Fruit fly (Drosophila melanogaster) whole organism, embryonic: ENCODE results near the gene Arp8.

ENCODE experiments used
- Abd-B ChIP-seq: fragments of 200-800 bp; sonication (Bioruptor generic); optimal IDR thresholded peaks from 2 replicates; lab custom pipeline; 2018; ENCODE audit warnings: missing biosample characterization, mild to moderate bottlenecking, missing genetic modification characterization, moderate library complexity
- Antp ChIP-seq: fragments of 200-800 bp; sonication (Bioruptor generic); optimal IDR thresholded peaks from 3 replicates; lab custom pipeline; 2016; ENCODE audit warnings: missing biosample characterization, missing genetic modification characterization
- CG10209 ChIP-seq: fragments of 200-800 bp; sonication (Bioruptor generic); optimal IDR thresholded peaks from 3 replicates; lab custom pipeline; 2017; ENCODE audit warnings: missing biosample characterization, mild to moderate bottlenecking, missing genetic modification characterization, missing genetic modification reagents
- CG11504 ChIP-seq: fragments of 200-800 bp; sonication (Bioruptor generic); optimal IDR thresholded peaks from 3 replicates; lab custom pipeline; 2019; ENCODE audit warnings: missing biosample characterization, mild to moderate bottlenecking, missing genetic modification characterization, moderate library complexity
- CG12659 ChIP-seq: fragments of 200-800 bp; sonication (Bioruptor generic); optimal IDR thresholded peaks from 3 replicates; lab custom pipeline; 2017; ENCODE audit warnings: mild to moderate bottlenecking, missing biosample characterization, missing genetic modification reagents, missing genetic modification characterization
- CG12769 ChIP-seq: fragments of 200-800 bp; sonication (Bioruptor generic); optimal IDR thresholded peaks from 2 replicates; lab custom pipeline; 2019; ENCODE audit warnings: missing biosample characterization, mild to moderate bottlenecking, missing genetic modification characterization, moderate library complexity
- CG13424 ChIP-seq: fragments of 200-800 bp; sonication (Bioruptor generic); optimal IDR thresholded peaks from 2 replicates; lab custom pipeline; 2019; ENCODE audit warnings: missing biosample characterization, mild to moderate bottlenecking, missing genetic modification characterization, moderate library complexity
- CG14014 ChIP-seq: fragments of 200-800 bp; sonication (Bioruptor generic); IDR thresholded peaks from 2 replicates; pipeline ENCODE4 v1.3.6; 2022; ENCODE audit warnings: missing biosample characterization, missing genetic modification characterization
- CG1529 ChIP-seq: fragments of 200-800 bp; sonication (Bioruptor generic); optimal IDR thresholded peaks from 3 replicates; lab custom pipeline; 2018; ENCODE audit warnings: missing biosample characterization, missing genetic modification characterization
- CG15514 ChIP-seq: fragments of 200-800 bp; sonication (Bioruptor generic); optimal IDR thresholded peaks from 3 replicates; lab custom pipeline; 2017; ENCODE audit warnings: missing biosample characterization, missing genetic modification characterization, mild to moderate bottlenecking, moderate library complexity, missing genetic modification reagents
- CG15696 ChIP-seq: fragments of 200-800 bp; sonication (Bioruptor generic); optimal IDR thresholded peaks from 2 replicates; lab custom pipeline; 2019; ENCODE audit warnings: missing biosample characterization, mild to moderate bottlenecking, missing genetic modification characterization, moderate library complexity
- CG16779 ChIP-seq: fragments of 200-800 bp; sonication (Bioruptor generic); IDR thresholded peaks from 2 replicates; pipeline ENCODE4 v1.3.6; 2022; ENCODE audit warnings: missing biosample characterization, missing genetic modification characterization
- CG17359 ChIP-seq: fragments of 200-800 bp; sonication (Bioruptor generic); optimal IDR thresholded peaks from 3 replicates; lab custom pipeline; 2018; ENCODE audit warnings: missing biosample characterization, mild to moderate bottlenecking, missing genetic modification characterization, moderate library complexity
- CG17612 ChIP-seq: fragments of 200-800 bp; sonication (Bioruptor generic); IDR thresholded peaks from 2 replicates; pipeline ENCODE4 v1.3.6; 2022; ENCODE audit warnings: missing biosample characterization, missing genetic modification characterization
- CG17829 ChIP-seq: fragments of 200-800 bp; optimal IDR thresholded peaks from 2 replicates; lab custom pipeline; 2019; ENCODE audit warnings: missing biosample characterization, mild to moderate bottlenecking, missing genetic modification characterization, moderate library complexity
- CG2129 ChIP-seq: fragments of 200-800 bp; sonication (Bioruptor generic); IDR thresholded peaks from 2 replicates; pipeline ENCODE4 v1.3.6; 2022; ENCODE audit warnings: missing biosample characterization, missing genetic modification characterization; ENCODE audit not compliant: partially characterized antibody
- CG2199 ChIP-seq: fragments of 200-800 bp; sonication (Bioruptor generic); IDR thresholded peaks from 3 replicates; pipeline ENCODE4 v1.3.6; 2022; ENCODE audit warnings: missing biosample characterization, missing genetic modification characterization
- CG3407 ChIP-seq: fragments of 200-800 bp; sonication (Bioruptor generic); optimal IDR thresholded peaks from 2 replicates; lab custom pipeline; 2018; ENCODE audit warnings: missing biosample characterization, mild to moderate bottlenecking, missing genetic modification characterization
- CG34224 ChIP-seq: fragments of 200-800 bp; sonication (Bioruptor generic); IDR thresholded peaks from 3 replicates; pipeline ENCODE4 v1.3.6; 2022; ENCODE audit warnings: missing biosample characterization, missing genetic modification characterization; ENCODE audit not compliant: partially characterized antibody
- CG5180 ChIP-seq: fragments of 200-800 bp; sonication (Bioruptor generic); optimal IDR thresholded peaks from 3 replicates; lab custom pipeline; 2017; ENCODE audit warnings: missing biosample characterization, missing genetic modification characterization, mild to moderate bottlenecking, moderate library complexity, missing genetic modification reagents
- CG6175 ChIP-seq: fragments of 200-800 bp; sonication (Bioruptor generic); IDR thresholded peaks from 3 replicates; pipeline ENCODE4 v1.3.6; 2022; ENCODE audit warnings: missing biosample characterization, missing genetic modification characterization
- CG7556 ChIP-seq: fragments of 200-800 bp; sonication (Bioruptor generic); optimal IDR thresholded peaks from 2 replicates; lab custom pipeline; 2017; ENCODE audit warnings: missing biosample characterization, mild to moderate bottlenecking, missing genetic modification characterization
- CG8944 ChIP-seq: fragments of 200-800 bp; sonication (Bioruptor generic); optimal IDR thresholded peaks from 3 replicates; lab custom pipeline; 2016; ENCODE audit warnings: missing biosample characterization, missing genetic modification characterization
- Doc3 ChIP-seq: fragments of 200-800 bp; sonication (Bioruptor generic); IDR thresholded peaks from 3 replicates; pipeline ENCODE4 v1.3.6; 2022; ENCODE audit warnings: missing biosample characterization, missing genetic modification characterization; ENCODE audit not compliant: partially characterized antibody
- Elba2 ChIP-seq: fragments of 200-800 bp; sonication (Bioruptor generic); optimal IDR thresholded peaks from 3 replicates; lab custom pipeline; 2016; ENCODE audit warnings: missing biosample characterization, missing genetic modification characterization
- Gug ChIP-seq: fragments of 200-800 bp; sonication (Bioruptor generic); IDR thresholded peaks from 4 replicates; pipeline ENCODE4 v1.3.6; 2022; ENCODE audit warnings: missing biosample characterization, missing genetic modification characterization
- Hmr ChIP-seq: fragments of 200-800 bp; sonication (Bioruptor generic); optimal IDR thresholded peaks from 3 replicates; lab custom pipeline; 2017; ENCODE audit warnings: mild to moderate bottlenecking, missing biosample characterization, missing genetic modification reagents, missing genetic modification characterization
- Hr51 ChIP-seq, 2 experiments: fragments of 200-800 bp; sonication (Bioruptor generic); optimal IDR thresholded peaks; 2 replicates in 1 of 2; 3 replicates in 1 of 2; lab custom pipeline; 2016 to 2018; ENCODE audit warnings: missing biosample characterization in 2 of 2, missing genetic modification characterization in 2 of 2, mild to moderate bottlenecking in 1 of 2, moderate library complexity in 1 of 2
- Lhr ChIP-seq: fragments of 200-800 bp; sonication (Bioruptor generic); optimal IDR thresholded peaks from 3 replicates; lab custom pipeline; 2017; ENCODE audit warnings: mild to moderate bottlenecking, missing biosample characterization, missing genetic modification reagents, missing genetic modification characterization
- MTF-1 ChIP-seq: fragments of 200-800 bp; sonication (Bioruptor generic); optimal IDR thresholded peaks from 2 replicates; lab custom pipeline; 2018; ENCODE audit warnings: missing biosample characterization, mild to moderate bottlenecking, missing genetic modification characterization, borderline replicate concordance
- Myb ChIP-seq: fragments of 200-800 bp; sonication (Bioruptor generic); optimal IDR thresholded peaks from 2 replicates; lab custom pipeline; 2016; ENCODE audit warnings: missing biosample characterization, missing genetic modification characterization
- NC2β ChIP-seq: fragments of 200-800 bp; sonication (Bioruptor generic); optimal IDR thresholded peaks from 2 replicates; lab custom pipeline; 2016; ENCODE audit warnings: missing biosample characterization, missing genetic modification characterization
- Nf-YB ChIP-seq: fragments of 200-800 bp; sonication (Bioruptor generic); optimal IDR thresholded peaks from 3 replicates; lab custom pipeline; 2019; ENCODE audit warnings: missing biosample characterization, mild to moderate bottlenecking, missing genetic modification characterization, moderate library complexity
- Pdp1 ChIP-seq, 2 experiments: fragments of 200-800 bp; sonication (Bioruptor generic); optimal IDR thresholded peaks; 3 replicates each; lab custom pipeline; 2016; ENCODE audit warnings: missing biosample characterization in 2 of 2, missing genetic modification characterization in 2 of 2, mild to moderate bottlenecking in 1 of 2, moderate library complexity in 1 of 2
- Six4 ChIP-seq: fragments of 200-800 bp; sonication (Bioruptor generic); optimal IDR thresholded peaks from 2 replicates; lab custom pipeline; 2016; ENCODE audit warnings: missing biosample characterization, missing genetic modification characterization
- cad ChIP-seq: fragments of >200 bp; optimal IDR thresholded peaks from 2 replicates; lab custom pipeline; 2017; ENCODE audit warnings: missing biosample characterization, missing genetic modification characterization
- cas ChIP-seq: fragments of 200-800 bp; sonication (Bioruptor generic); IDR thresholded peaks from 2 replicates; pipeline ENCODE4 v1.3.6; 2022; ENCODE audit warnings: missing biosample characterization, missing genetic modification characterization
- cato ChIP-seq: fragments of 200-800 bp; sonication (Bioruptor generic); optimal IDR thresholded peaks from 2 replicates; lab custom pipeline; 2016; ENCODE audit warnings: missing biosample characterization, missing genetic modification characterization, borderline replicate concordance
- cg ChIP-seq: fragments of 200-800 bp; sonication (Bioruptor generic); optimal IDR thresholded peaks from 3 replicates; lab custom pipeline; 2019; ENCODE audit warnings: missing biosample characterization, mild to moderate bottlenecking, missing genetic modification characterization, moderate library complexity
- ems ChIP-seq: fragments of 200-800 bp; sonication (Bioruptor generic); optimal IDR thresholded peaks from 3 replicates; lab custom pipeline; 2016; ENCODE audit warnings: missing biosample characterization, missing genetic modification characterization
- gce ChIP-seq: fragments of 200-800 bp; sonication (Bioruptor generic); IDR thresholded peaks from 3 replicates; pipeline ENCODE4 v1.3.6; 2022; ENCODE audit warnings: missing biosample characterization, missing genetic modification characterization
- gt ChIP-seq: fragments of 200-800 bp; sonication (Bioruptor generic); IDR thresholded peaks from 2 replicates; pipeline ENCODE4 v1.3.6; 2022; ENCODE audit warnings: missing biosample characterization, missing genetic modification characterization
- ham ChIP-seq: fragments of 200-800 bp; sonication (Bioruptor generic); IDR thresholded peaks from 2 replicates; pipeline ENCODE4 v1.3.6; 2022; ENCODE audit warnings: missing biosample characterization, missing genetic modification characterization
- her ChIP-seq: fragments of 200-800 bp; sonication (Bioruptor generic); optimal IDR thresholded peaks from 2 replicates; lab custom pipeline; 2016; ENCODE audit warnings: missing biosample characterization, missing genetic modification characterization
- hth ChIP-seq: fragments of >200 bp; optimal IDR thresholded peaks from 2 replicates; lab custom pipeline; 2017; ENCODE audit warnings: inconsistent platforms
- insv ChIP-seq, 2 experiments: fragments of 200-800 bp; sonication (Bioruptor generic); optimal IDR thresholded peaks; 3 replicates each; lab custom pipeline; 2016 to 2018; ENCODE audit warnings: missing biosample characterization in 2 of 2, missing genetic modification characterization in 2 of 2
- lola ChIP-seq, 3 experiments: fragments of >200 bp in 2 of 3; fragments of 200-800 bp in 1 of 3; sonication (Bioruptor generic) in 1 of 3; optimal IDR thresholded peaks; 2 replicates each; lab custom pipeline; 2017 to 2019; ENCODE audit warnings: missing biosample characterization in 3 of 3, missing genetic modification characterization in 3 of 3, mild to moderate bottlenecking in 1 of 3, moderate library complexity in 1 of 3
- sd ChIP-seq: fragments of 200-800 bp; sonication (Bioruptor generic); optimal IDR thresholded peaks from 3 replicates; lab custom pipeline; 2018; ENCODE audit warnings: missing biosample characterization, mild to moderate bottlenecking, missing genetic modification characterization, moderate library complexity
- shn ChIP-seq: fragments of 200-800 bp; sonication (Bioruptor generic); optimal IDR thresholded peaks from 3 replicates; lab custom pipeline; 2016; ENCODE audit warnings: missing biosample characterization, missing genetic modification characterization
- usp ChIP-seq: fragments of >200 bp; optimal IDR thresholded peaks from 2 replicates; lab custom pipeline; 2017; ENCODE audit warnings: missing biosample characterization, missing genetic modification characterization

Arp8 gene

dm6 chrX:17887208-17887627, 26.6 kb upstream of the Arp8 start, which contains the start of gene mnb (continued):
- TF ChIP-seq Antp (peak; percentile 11), CG10209 (GFP tag; lab: Kevin White, UChicago) (no peak), CG7556 (GFP tag; lab: Kevin White, UChicago) (no peak), Pdp1 (GFP tag; optimal IDR thresholded peaks at IDR 0.05; lab: Kevin White, UChicago) (peak in 1 of 2 experiments; percentile 9), CG17612 (GFP tag; lab: Robert Waterston, UW) (no peak), CG1529 (no peak), lola (GFP tag; optimal IDR thresholded peaks at IDR 0.05; lab: Kevin White, UChicago) (no peak), CG34224 (GFP tag; lab: Robert Waterston, UW) (peak; percentile 99), CG17359 (no peak), ham (GFP tag; lab: Robert Waterston, UW) (no peak), CG15514 (peak; percentile 52), shn (GFP tag; lab: Kevin White, UChicago) (no peak), CG6175 (no peak), CG12659 (GFP tag; lab: Kevin White, UChicago) (peak; percentile 68), CG2129 (peak; percentile 99), Nf-YB (GFP tag; lab: Kevin White, UChicago) (no peak), CG14014 (GFP tag; lab: Robert Waterston, UW) (no peak), cad (GFP tag; lab: Kevin White, UChicago) (no peak), CG13424 (tag; lab: Kevin White, UChicago) (peak; percentile 14), cato (GFP tag; lab: Kevin White, UChicago) (no peak), Hr51 (GFP tag; optimal IDR thresholded peaks at IDR 0.05; lab: Kevin White, UChicago) (no peak), CG8944 (no peak), CG15696 (tag; lab: Kevin White, UChicago) (peak; percentile 12), Myb (GFP tag; lab: Kevin White, UChicago) (peak; percentile 87), cg (GFP tag; lab: Kevin White, UChicago) (no peak), CG11504 (tag; lab: Kevin White, UChicago) (peak; percentile 17), gce (GFP tag; lab: Robert Waterston, UW) (no peak), gt (GFP tag; lab: Robert Waterston, UW) (no peak), CG5180 (no peak), MTF-1 (GFP tag; lab: Kevin White, UChicago) (no peak), cas (no peak), Elba2 (GFP tag; lab: Kevin White, UChicago) (no peak), Gug (GFP tag; lab: Robert Waterston, UW) (peak; percentile 61; the same call in 2 of the 4 replicates), Hmr (GFP tag; lab: Kevin White, UChicago) (peak; percentile 56), Doc3 (peak; percentile 99), sd (tag; lab: Kevin White, UChicago) (no peak), insv (GFP tag; optimal IDR thresholded peaks at IDR 0.05; lab: Kevin White, UChicago) (no peak), Abd-B (GFP tag; lab: Kevin White, UChicago) (peak; percentile 2), CG17829 (tag; lab: Kevin White, UChicago) (no peak), Six4 (GFP tag; lab: Kevin White, UChicago) (no peak), CG12769 (tag; lab: Kevin White, UChicago) (no peak), CG16779 (GFP tag; lab: Robert Waterston, UW) (no peak), NC2β (no peak), Lhr (peak; percentile 71), hth (no peak), CG2199 (no peak), her (GFP tag; lab: Kevin White, UChicago) (no peak), CG3407 (no peak), usp (GFP tag; lab: Kevin White, UChicago) (no peak), ems (GFP tag; lab: Kevin White, UChicago) (peak; percentile 11)
